Fruit fly (Drosophila melanogaster) whole organism, prepupa: ENCODE data around the gene meng.

Experiments
- Blimp-1 ChIP-seq: fragments of 200-800 bp; sonication (Bioruptor generic); optimal IDR thresholded peaks from 3 replicates; lab custom pipeline; 2017; ENCODE audit warnings: missing biosample characterization, missing genetic modification characterization, mild to moderate bottlenecking, moderate library complexity, missing genetic modification reagents
- CG11762 ChIP-seq: fragments of 200-800 bp; sonication (Bioruptor generic); optimal IDR thresholded peaks from 3 replicates; lab custom pipeline; 2016; ENCODE audit warnings: missing biosample characterization, missing genetic modification characterization; ENCODE audit not compliant: insufficient read depth
- CG11902 ChIP-seq: fragments of 200-800 bp; sonication (Bioruptor generic); optimal IDR thresholded peaks from 3 replicates; lab custom pipeline; 2016; ENCODE audit warnings: missing biosample characterization, missing genetic modification characterization
- CG15336 ChIP-seq: fragments of 200-800 bp; sonication (Bioruptor generic); IDR thresholded peaks from 2 replicates; pipeline ENCODE4 v1.3.6; 2022; ENCODE audit warnings: missing biosample characterization, missing genetic modification characterization
- CG1621 ChIP-seq: fragments of 200-800 bp; sonication (Bioruptor generic); optimal IDR thresholded peaks from 3 replicates; lab custom pipeline; 2018; ENCODE audit warnings: missing biosample characterization, mild to moderate bottlenecking, missing genetic modification characterization
- CG3032 ChIP-seq: fragments of 200-800 bp; optimal IDR thresholded peaks from 2 replicates; lab custom pipeline; 2019; ENCODE audit warnings: missing biosample characterization, mild to moderate bottlenecking, missing genetic modification characterization, moderate library complexity
- CG31627 ChIP-seq: fragments of 200-800 bp; sonication (Bioruptor generic); optimal IDR thresholded peaks from 3 replicates; lab custom pipeline; 2016; ENCODE audit warnings: missing biosample characterization, missing genetic modification characterization
- CG32006 ChIP-seq: fragments of 200-800 bp; sonication (Bioruptor generic); optimal IDR thresholded peaks from 3 replicates; lab custom pipeline; 2017; ENCODE audit warnings: missing biosample characterization, mild to moderate bottlenecking, missing genetic modification characterization
- CG34406 ChIP-seq: fragments of 200-800 bp; sonication (Bioruptor generic); optimal IDR thresholded peaks from 3 replicates; lab custom pipeline; 2016; ENCODE audit warnings: missing biosample characterization, missing genetic modification characterization
- CG3919 ChIP-seq: fragments of 200-800 bp; sonication (Bioruptor generic); optimal IDR thresholded peaks from 3 replicates; lab custom pipeline; 2016; ENCODE audit warnings: missing biosample characterization, missing genetic modification characterization
- CG6163 ChIP-seq: fragments of 200-800 bp; sonication (Bioruptor generic); IDR thresholded peaks from 3 replicates; pipeline ENCODE4 v1.3.6; 2022; ENCODE audit warnings: missing biosample characterization, missing genetic modification characterization
- CG6276 ChIP-seq: fragments of 200-800 bp; sonication (Bioruptor generic); optimal IDR thresholded peaks from 2 replicates; lab custom pipeline; 2017; ENCODE audit warnings: missing biosample characterization, mild to moderate bottlenecking, missing genetic modification characterization
- CG6792 ChIP-seq: fragments of 200-800 bp; sonication (Bioruptor generic); optimal IDR thresholded peaks from 3 replicates; lab custom pipeline; 2016; ENCODE audit warnings: missing biosample characterization, missing genetic modification characterization
- CG7368 ChIP-seq: fragments of 200-800 bp; sonication (Bioruptor generic); optimal IDR thresholded peaks from 3 replicates; lab custom pipeline; 2016; ENCODE audit warnings: missing biosample characterization, missing genetic modification characterization
- CG8319 ChIP-seq: fragments of 200-800 bp; sonication (Bioruptor generic); optimal IDR thresholded peaks from 3 replicates; lab custom pipeline; 2016; ENCODE audit warnings: missing biosample characterization, missing genetic modification characterization
- CG8632 ChIP-seq: fragments of 200-800 bp; sonication (Bioruptor generic); optimal IDR thresholded peaks from 3 replicates; lab custom pipeline; 2016; ENCODE audit warnings: missing biosample characterization, missing genetic modification characterization
- CG9139 ChIP-seq: fragments of 200-800 bp; sonication (Bioruptor generic); optimal IDR thresholded peaks from 3 replicates; lab custom pipeline; 2017; ENCODE audit warnings: missing biosample characterization, mild to moderate bottlenecking, missing genetic modification characterization
- Eip75B ChIP-seq: fragments of 200-800 bp; sonication (Bioruptor generic); optimal IDR thresholded peaks from 3 replicates; lab custom pipeline; 2016; ENCODE audit warnings: missing biosample characterization, missing genetic modification characterization
- Eip78C ChIP-seq: fragments of 200-800 bp; sonication (Bioruptor generic); peaks from one replicate; lab custom pipeline; 2016; ENCODE audit warnings: missing biosample characterization, missing genetic modification characterization
- Eip93F ChIP-seq: fragments of 200-800 bp; sonication (Bioruptor generic); optimal IDR thresholded peaks from 2 replicates; lab custom pipeline; 2016; ENCODE audit warnings: missing biosample characterization, mild to moderate bottlenecking, missing genetic modification characterization
- Ets96B ChIP-seq: fragments of 200-800 bp; optimal IDR thresholded peaks from 2 replicates; lab custom pipeline; 2019; ENCODE audit warnings: missing biosample characterization, mild to moderate bottlenecking, missing genetic modification characterization, moderate library complexity
- Gug ChIP-seq: fragments of 200-800 bp; sonication (Bioruptor generic); IDR thresholded peaks from 2 replicates; pipeline ENCODE4 v1.3.6; 2022; ENCODE audit warnings: missing biosample characterization, missing genetic modification characterization
- Hr38 ChIP-seq: sonication (Bioruptor generic); optimal IDR thresholded peaks from 2 replicates; lab custom pipeline; 2016; ENCODE audit warnings: missing biosample characterization, missing genetic modification characterization
- Hr4 ChIP-seq: fragments of 200-800 bp; sonication (Bioruptor generic); optimal IDR thresholded peaks from 3 replicates; lab custom pipeline; 2016; ENCODE audit warnings: missing biosample characterization, missing genetic modification characterization
- Lpt ChIP-seq: fragments of 200-800 bp; sonication (Bioruptor generic); optimal IDR thresholded peaks from 3 replicates; lab custom pipeline; 2016; ENCODE audit warnings: missing biosample characterization, missing genetic modification characterization
- OdsH ChIP-seq: fragments of 200-800 bp; sonication (Bioruptor generic); optimal IDR thresholded peaks from 3 replicates; lab custom pipeline; 2016; ENCODE audit warnings: missing biosample characterization, missing genetic modification characterization
- Sox14 ChIP-seq: fragments of 200-800 bp; sonication (Bioruptor generic); optimal IDR thresholded peaks from 3 replicates; lab custom pipeline; 2016; ENCODE audit warnings: missing biosample characterization, missing genetic modification characterization
- Sox15 ChIP-seq: fragments of 200-800 bp; sonication (Bioruptor generic); optimal IDR thresholded peaks from 3 replicates; lab custom pipeline; 2016; ENCODE audit warnings: missing biosample characterization, missing genetic modification characterization
- acj6 ChIP-seq: fragments of 200-800 bp; sonication (Bioruptor generic); optimal IDR thresholded peaks from 3 replicates; lab custom pipeline; 2016; ENCODE audit warnings: missing biosample characterization, missing genetic modification characterization
- dsx ChIP-seq: fragments of 200-800 bp; optimal IDR thresholded peaks from 3 replicates; lab custom pipeline; 2019; ENCODE audit warnings: missing biosample characterization, mild to moderate bottlenecking, missing genetic modification characterization, moderate library complexity; ENCODE audit not compliant: poor library complexity, severe bottlenecking
- fd85E ChIP-seq: fragments of 200-800 bp; sonication (Bioruptor generic); optimal IDR thresholded peaks from 3 replicates; lab custom pipeline; 2016; ENCODE audit warnings: missing biosample characterization, missing genetic modification characterization
- fkh ChIP-seq: fragments of 200-800 bp; sonication (Bioruptor generic); optimal IDR thresholded peaks from 3 replicates; lab custom pipeline; 2017; ENCODE audit warnings: missing biosample characterization, mild to moderate bottlenecking, missing genetic modification characterization, moderate library complexity
- pdm3 ChIP-seq: fragments of 200-800 bp; sonication (Bioruptor generic); optimal IDR thresholded peaks from 3 replicates; lab custom pipeline; 2016; ENCODE audit warnings: missing biosample characterization, missing genetic modification characterization
- spab ChIP-seq: fragments of 200-800 bp; sonication (Bioruptor generic); optimal IDR thresholded peaks from 2 replicates; lab custom pipeline; 2017; ENCODE audit warnings: missing biosample characterization, mild to moderate bottlenecking, missing genetic modification characterization, missing genetic modification reagents
- vri ChIP-seq: fragments of 200-800 bp; sonication (Bioruptor generic); optimal IDR thresholded peaks from 3 replicates; lab custom pipeline; 2016; ENCODE audit warnings: missing biosample characterization, mild to moderate bottlenecking, missing genetic modification characterization

meng gene

DNA sequence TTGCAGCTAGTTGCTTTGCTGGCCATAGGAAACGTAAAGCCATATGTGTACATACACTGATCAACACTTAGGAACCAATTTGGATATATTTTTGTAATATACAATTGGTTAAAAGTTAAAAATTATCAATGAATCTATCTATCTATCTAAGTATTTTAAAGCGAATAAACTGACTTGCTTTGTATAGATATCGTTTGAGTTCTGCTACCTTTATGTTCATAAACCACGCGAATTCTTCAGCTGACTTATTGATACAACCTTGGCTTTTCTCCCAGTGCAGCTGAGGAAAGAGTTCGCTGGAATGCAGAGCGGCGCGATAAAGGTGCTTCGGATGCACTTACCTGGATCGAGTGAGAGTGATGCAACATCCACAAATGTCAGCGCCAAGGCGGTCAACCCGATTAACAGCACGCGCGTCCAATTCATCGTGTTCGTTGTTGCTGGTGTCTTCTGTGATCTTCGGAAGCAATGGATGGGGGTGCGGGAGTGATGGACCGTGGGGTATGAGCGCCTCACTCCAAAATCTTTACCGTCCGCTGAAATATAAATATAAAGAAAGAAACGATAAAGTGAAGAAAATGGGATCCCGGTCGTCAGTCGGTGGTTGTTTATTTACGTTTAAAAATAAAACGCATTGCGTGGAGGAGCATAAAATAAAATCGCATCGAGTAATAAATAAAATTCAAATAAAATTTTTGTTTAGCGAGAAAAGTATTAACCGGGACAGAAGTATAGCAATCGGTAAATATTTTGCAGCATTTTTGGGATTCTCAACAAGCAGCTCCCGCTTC lies 40.7 kb upstream of the meng start (continued):
- TF ChIP-seq fd85E (GFP tag; lab: Kevin White, UChicago) (no peak), CG34406 (GFP tag; lab: Kevin White, UChicago) (peak; percentile 5), vri (GFP tag; lab: Kevin White, UChicago) (peak; percentile 32), CG11902 (peak; percentile 22), CG15336 (GFP tag; lab: Robert Waterston, UW) (no peak), CG3032 (tag; lab: Kevin White, UChicago) (peak; percentile 15), Lpt (GFP tag; lab: Kevin White, UChicago) (no peak), pdm3 (peak; percentile 3), Eip75B (GFP tag; lab: Kevin White, UChicago) (peak; percentile 45), acj6 (GFP tag; lab: Kevin White, UChicago) (peak; percentile 38), OdsH (GFP tag; lab: Kevin White, UChicago) (peak; percentile 29), Hr38 (GFP tag; lab: Kevin White, UChicago) (no peak), Sox14 (peak; percentile 5), dsx (GFP tag; lab: Kevin White, UChicago) (peak; percentile 20), CG6276 (GFP tag; lab: Kevin White, UChicago) (no peak), Hr4 (GFP tag; lab: Kevin White, UChicago) (no peak), CG32006 (GFP tag; lab: Kevin White, UChicago) (peak; percentile 8), Blimp-1 (peak; percentile 72)

- TF ChIP-seq Sox15 (GFP tag; lab: Kevin White, UChicago), result no peak
- no peak for TF ChIP-seq Gug
- TF ChIP-seq CG8632 (GFP tag; lab: Kevin White, UChicago), result no peak
- no peak for TF ChIP-seq CG6792 (GFP tag; lab: Kevin White, UChicago)
- no peak for TF ChIP-seq Eip93F (GFP tag; lab: Kevin White, UChicago)
- no peak for TF ChIP-seq CG3919 (GFP tag; lab: Kevin White, UChicago)
- TF ChIP-seq CG11762 (GFP tag; lab: Kevin White, UChicago), result no peak
- TF ChIP-seq Hr4 (GFP tag; lab: Kevin White, UChicago), result no peak
- TF ChIP-seq CG31627 (GFP tag; lab: Kevin White, UChicago), result no peak
- no peak for TF ChIP-seq spab
- no peak for TF ChIP-seq CG1621
- no peak for TF ChIP-seq Eip78C
- TF ChIP-seq fkh (GFP tag; lab: Kevin White, UChicago), result no peak
- TF ChIP-seq CG7368 (GFP tag; lab: Kevin White, UChicago), result no peak
- TF ChIP-seq CG34406 (GFP tag; lab: Kevin White, UChicago), result no peak
- no peak for TF ChIP-seq Blimp-1
- TF ChIP-seq CG8319 (GFP tag; lab: Kevin White, UChicago), result no peak
- TF ChIP-seq Hr38 (GFP tag; lab: Kevin White, UChicago), result no peak
- TF ChIP-seq Ets96B (tag; lab: Kevin White, UChicago), result no peak
Measured at dm6 chr2L:6705081-6705480, 37.2 kb upstream of the meng start.

DNA sequence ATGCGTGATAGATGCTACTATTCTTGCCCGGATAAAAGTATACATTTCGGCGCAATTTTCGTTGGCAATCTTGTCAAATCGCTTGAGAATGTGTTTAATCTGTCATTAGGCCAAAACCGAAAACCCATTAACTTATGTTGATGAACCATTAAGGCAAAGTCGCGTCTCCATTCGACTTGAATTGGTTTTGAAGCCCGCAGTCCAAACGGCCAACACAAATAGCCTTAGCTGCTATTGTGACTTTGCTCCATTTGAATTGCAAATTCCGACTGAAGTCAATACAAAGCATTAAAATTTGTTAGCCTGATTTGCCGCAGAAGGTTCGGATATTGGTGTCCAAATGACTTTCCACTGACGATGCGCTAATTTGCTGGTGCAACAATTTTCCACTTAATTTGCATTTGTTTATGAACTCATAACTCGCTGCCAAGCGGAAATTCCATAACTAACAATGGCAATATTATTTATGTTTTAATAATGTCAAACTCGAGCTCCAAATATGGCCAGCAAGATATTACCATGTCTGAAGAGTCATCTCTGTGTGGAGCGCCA lies 35.9 kb upstream of the meng start:
- no peak for TF ChIP-seq CG3032 (tag; lab: Kevin White, UChicago)
- TF ChIP-seq CG1621, result no peak
- TF ChIP-seq CG6163 (GFP tag; lab: Robert Waterston, UW), result no peak
- TF ChIP-seq CG9139, result no peak
